Fruit fly (Drosophila melanogaster): ENCODE results near the gene glec.

The glec gene

DNA sequence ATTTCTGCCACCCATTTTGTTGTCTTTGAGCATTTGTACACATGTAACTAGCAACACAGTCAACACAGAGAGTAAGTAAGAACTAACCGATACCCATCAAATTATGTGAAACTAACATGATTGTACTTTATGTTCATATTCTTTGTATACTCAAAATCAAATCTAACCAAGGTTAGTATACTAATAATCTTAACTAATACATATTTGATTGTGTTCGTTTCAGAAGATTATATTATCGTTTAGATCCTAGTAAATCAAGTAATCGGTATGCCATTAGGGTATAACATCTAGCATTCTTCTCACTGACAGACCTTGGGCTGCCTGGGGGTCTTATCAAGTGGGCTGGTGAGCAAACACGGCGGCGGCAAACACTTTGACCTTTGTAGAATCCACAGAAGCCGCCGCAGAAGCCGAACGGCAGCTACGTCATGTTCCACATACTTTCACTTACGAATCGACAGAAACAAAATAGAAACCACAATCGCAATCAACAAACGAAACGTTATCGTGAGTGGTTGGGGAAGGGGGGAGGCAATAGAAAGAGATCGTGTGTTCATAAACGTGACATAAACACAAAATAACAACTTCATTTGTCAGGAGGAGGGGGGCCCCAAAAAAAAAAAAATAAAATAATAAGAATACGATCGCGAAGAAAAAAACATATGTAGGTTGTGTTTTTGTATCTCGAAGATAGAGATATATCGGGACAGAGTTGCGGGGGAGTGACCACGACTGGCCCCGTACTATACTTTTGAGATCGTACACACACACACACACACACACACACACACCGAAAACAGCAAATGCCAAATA lies 20.5 kb downstream of the glec start (continued):
- TF ChIP-seq crol (GFP tag; IDR thresholded peaks at IDR 0.05) (peak; percentile 75), gem (tag; optimal IDR thresholded peaks at IDR 0.05) (peak; percentile 24), Antp (GFP tag; optimal IDR thresholded peaks at IDR 0.05) (no peak), Nf-YC (tag; optimal IDR thresholded peaks at IDR 0.05) (no peak), CG2202 (tag; optimal IDR thresholded peaks at IDR 0.05) (peak; percentile 48), gsb (GFP tag; IDR thresholded peaks at IDR 0.05) (no peak), sug (tag; optimal IDR thresholded peaks at IDR 0.05) (peak; percentile 72), CG9727 (GFP tag; optimal IDR thresholded peaks at IDR 0.05) (peak; percentile 59), ap (GFP tag; IDR thresholded peaks at IDR 0.05) (no peak), Dip3 (GFP tag; optimal IDR thresholded peaks at IDR 0.05) (no peak), CG2712 (tag; optimal IDR thresholded peaks at IDR 0.05) (peak; percentile 17), rib (GFP tag; IDR thresholded peaks at IDR 0.05) (0 out of 2 replicates have a peak, but pooled peaks have one; percentile 40), Hr3 (GFP tag; optimal IDR thresholded peaks at IDR 0.05) (no peak), yki (optimal IDR thresholded peaks at IDR 0.05) (no peak), grn (GFP tag; optimal IDR thresholded peaks at IDR 0.05) (peak; percentile 66), CG11456 (GFP tag; IDR thresholded peaks at IDR 0.05) (no peak), corto (GFP tag; optimal IDR thresholded peaks at IDR 0.05) (no peak), CG2889 (GFP tag; IDR thresholded peaks at IDR 0.05) (no peak), gce (GFP tag; IDR thresholded peaks at IDR 0.05) (0 out of 3 replicates have a peak, but pooled peaks have one; percentile 10), CG3281 (GFP tag; optimal IDR thresholded peaks at IDR 0.05) (no peak), Blimp-1 (GFP tag; optimal IDR thresholded peaks at IDR 0.05) (peak; percentile 85), CoRest (tag; optimal IDR thresholded peaks at IDR 0.05) (no peak), D19B (GFP tag; optimal IDR thresholded peaks at IDR 0.05) (peak; percentile 48), CG14050 (GFP tag; IDR thresholded peaks at IDR 0.05) (no peak), bbx (GFP tag; IDR thresholded peaks at IDR 0.05; ENCODE audit: partially characterized antibody) (no peak), fd3F (GFP tag; optimal IDR thresholded peaks at IDR 0.05) (no peak), lov (optimal IDR thresholded peaks at IDR 0.05) (no peak), lov (GFP tag; IDR thresholded peaks at IDR 0.05) (0 out of 3 replicates have a peak, but pooled peaks have one; percentile 32), otp (GFP tag; IDR thresholded peaks at IDR 0.05) (peak; percentile 23; the same call in 1 of the 3 replicates), Deaf1 (tag; optimal IDR thresholded peaks at IDR 0.05) (peak; percentile 32), CG10462 (GFP tag; optimal IDR thresholded peaks at IDR 0.05) (no peak), CG3838 (GFP tag; optimal IDR thresholded peaks at IDR 0.05) (peak; percentile 29), row (GFP tag; IDR thresholded peaks at IDR 0.05) (peak; percentile 46; the same call in 2 of the 3 replicates), ems (GFP tag; optimal IDR thresholded peaks at IDR 0.05) (no peak), Spps (tag; optimal IDR thresholded peaks at IDR 0.05) (peak; percentile 18), CG8388 (GFP tag; optimal IDR thresholded peaks at IDR 0.05) (peak; percentile 1), CG12104 (GFP tag; optimal IDR thresholded peaks at IDR 0.05) (no peak), CG6813 (GFP tag; optimal IDR thresholded peaks at IDR 0.05) (no peak), Hr78 (GFP tag; optimal IDR thresholded peaks at IDR 0.05) (peak in 1 of 2 experiments; percentile 88), lola (GFP tag; optimal IDR thresholded peaks at IDR 0.05) (peak in 1 of 3 experiments; percentile 63), Gug (GFP tag; IDR thresholded peaks at IDR 0.05) (no peak), CG2875 (GFP tag; optimal IDR thresholded peaks at IDR 0.05) (no peak), nmo (GFP tag; optimal IDR thresholded peaks at IDR 0.05) (peak; percentile 14), tna (GFP tag; IDR thresholded peaks at IDR 0.05; ENCODE audit: partially characterized antibody) (0 out of 2 replicates have a peak, but pooled peaks have one; percentile 34), CG11695 (GFP tag; IDR thresholded peaks at IDR 0.05) (0 out of 3 replicates have a peak, but pooled peaks have one; percentile 6), CG7556 (GFP tag; optimal IDR thresholded peaks at IDR 0.05) (peak; percentile 5), Ravus (GFP tag; IDR thresholded peaks at IDR 0.05) (no peak), CG17359 (tag; optimal IDR thresholded peaks at IDR 0.05) (peak; percentile 2), CG4404 (GFP tag; IDR thresholded peaks at IDR 0.05) (no peak)
